Worm (Caenorhabditis elegans) whole organism, L4 larva: Measurements from ENCODE around the gene cyp-35A3.

Experiments
- D1046.2 ChIP-seq: fragments of 200-800 bp; sonication (Bioruptor generic); IDR thresholded peaks from 2 replicates; pipeline ENCODE4 v1.3.6; 2022; ENCODE audit warnings: missing genetic modification characterization, missing compliant biosample characterization
- F10B5.3 ChIP-seq: sonication (generic microtip); optimal IDR thresholded peaks from 2 replicates; lab custom pipeline; 2016; ENCODE audit warnings: mild to moderate bottlenecking, missing genetic modification characterization, missing compliant biosample characterization
- aha-1 ChIP-seq: fragments of 150-350 bp; peaks from one replicate; lab custom pipeline; 2014; ENCODE audit warnings: missing biosample characterization, missing genetic modification characterization
- attf-4 ChIP-seq: sonication (generic microtip); optimal IDR thresholded peaks from 3 replicates; lab custom pipeline; 2017; ENCODE audit warnings: missing biosample characterization, missing genetic modification characterization
- ceh-20 ChIP-seq: fragments of 200-800 bp; sonication (Bioruptor generic); IDR thresholded peaks from 2 replicates; pipeline ENCODE4 v1.3.6; 2022; ENCODE audit warnings: missing genetic modification reagents, missing genetic modification characterization, missing compliant biosample characterization
- ceh-28 ChIP-seq: fragments of 150-350 bp; optimal IDR thresholded peaks from 2 replicates; lab custom pipeline; 2014; ENCODE audit warnings: missing biosample characterization, missing genetic modification reagents, missing genetic modification characterization
- ceh-44 ChIP-seq: fragments of 200-800 bp; sonication (Bioruptor generic); IDR thresholded peaks from 2 replicates; pipeline ENCODE4 v1.3.6; 2022; ENCODE audit warnings: missing genetic modification reagents, missing genetic modification characterization, missing compliant biosample characterization
- ceh-62 ChIP-seq: sonication (generic microtip); optimal IDR thresholded peaks from 2 replicates; lab custom pipeline; 2017; ENCODE audit warnings: missing biosample characterization, missing genetic modification characterization
- ces-1 ChIP-seq: fragments of 150-350 bp; sonication (generic microtip); optimal IDR thresholded peaks from 4 replicates; lab custom pipeline; 2014; ENCODE audit warnings: missing biosample characterization, missing genetic modification reagents, missing genetic modification characterization
- cey-2 ChIP-seq: sonication (generic microtip); optimal IDR thresholded peaks from 3 replicates; lab custom pipeline; 2017; ENCODE audit warnings: missing genetic modification characterization, mild to moderate bottlenecking, missing compliant biosample characterization, antibody characterized with exemption, borderline replicate concordance; ENCODE audit not compliant: insufficient read depth
- daf-12 ChIP-seq: fragments of 150-350 bp; optimal IDR thresholded peaks from 2 replicates; lab custom pipeline; 2014; ENCODE audit warnings: missing biosample characterization, missing genetic modification reagents, missing genetic modification characterization
- dmd-8 ChIP-seq: fragments of 200-800 bp; sonication (Bioruptor generic); IDR thresholded peaks from 2 replicates; pipeline ENCODE4 v1.3.6; 2022; ENCODE audit warnings: missing genetic modification characterization, missing compliant biosample characterization
- dmd-9 ChIP-seq: fragments of 200-800 bp; sonication (Bioruptor generic); IDR thresholded peaks from 2 replicates; pipeline ENCODE4 v1.3.6; 2022; ENCODE audit warnings: missing genetic modification reagents, missing genetic modification characterization, missing compliant biosample characterization
- duxl-1 ChIP-seq: sonication (generic microtip); optimal IDR thresholded peaks from 2 replicates; lab custom pipeline; 2016; ENCODE audit warnings: mild to moderate bottlenecking, missing genetic modification characterization, moderate library complexity, missing compliant biosample characterization; ENCODE audit not compliant: poor library complexity
- egl-43 ChIP-seq: fragments of 200-800 bp; sonication (Bioruptor generic); IDR thresholded peaks from 2 replicates; pipeline ENCODE4 v1.3.6; 2022; ENCODE audit warnings: missing genetic modification reagents, missing genetic modification characterization, missing compliant biosample characterization
- fos-1 ChIP-seq: fragments of 150-350 bp; optimal IDR thresholded peaks from 2 replicates; lab custom pipeline; 2014; ENCODE audit warnings: missing biosample characterization, missing genetic modification characterization
- gei-8 ChIP-seq: fragments of 200-800 bp; sonication (Bioruptor generic); optimal IDR thresholded peaks from 2 replicates; lab custom pipeline; 2018; ENCODE audit warnings: mild to moderate bottlenecking, missing genetic modification characterization, missing compliant biosample characterization
- hif-1 ChIP-seq, 2 experiments: sonication (generic microtip); optimal IDR thresholded peaks; 2 replicates each; lab custom pipeline; 2016 to 2017; ENCODE audit warnings: missing compliant biosample characterization in 2 of 2, missing genetic modification characterization in 2 of 2, missing genetic modification reagents in 2 of 2, missing genotype in 2 of 2, mild to moderate bottlenecking in 1 of 2
- hlh-30 ChIP-seq: sonication (generic microtip); optimal IDR thresholded peaks from 2 replicates; lab custom pipeline; 2017; ENCODE audit warnings: antibody characterized with exemption, mild to moderate bottlenecking, missing genetic modification characterization, missing compliant biosample characterization; ENCODE audit not compliant: insufficient read depth
- hmg-1.1 ChIP-seq: fragments of 200-800 bp; sonication (Bioruptor generic); IDR thresholded peaks from 2 replicates; pipeline ENCODE4 v1.3.6; 2022; ENCODE audit warnings: missing genetic modification reagents, missing genetic modification characterization, missing compliant biosample characterization
- lin-13 ChIP-seq: fragments of 150-350 bp; optimal IDR thresholded peaks from 2 replicates; lab custom pipeline; 2014; ENCODE audit warnings: missing biosample characterization, missing genetic modification reagents, missing genetic modification characterization
- lin-38 ChIP-seq: fragments of 200-800 bp; sonication (Bioruptor generic); IDR thresholded peaks from 2 replicates; pipeline ENCODE4 v1.3.6; 2022; ENCODE audit warnings: missing genetic modification reagents, missing genetic modification characterization, missing compliant biosample characterization
- lir-3 ChIP-seq: sonication (generic microtip); optimal IDR thresholded peaks from 2 replicates; lab custom pipeline; 2016; ENCODE audit warnings: mild to moderate bottlenecking, missing genetic modification characterization, missing compliant biosample characterization
- madf-9 ChIP-seq: fragments of 200-800 bp; sonication (Bioruptor generic); conservative IDR thresholded peaks from 2 replicates; pipeline ENCODE4 v1.3.6; 2022; ENCODE audit warnings: missing genetic modification reagents, missing genetic modification characterization, missing compliant biosample characterization
- mep-1 ChIP-seq: fragments of 150-350 bp; sonication (generic microtip); optimal IDR thresholded peaks from 3 replicates; lab custom pipeline; 2014; ENCODE audit warnings: missing biosample characterization, missing genetic modification characterization
- mes-2 ChIP-seq: sonication (generic microtip); optimal IDR thresholded peaks from 2 replicates; lab custom pipeline; 2016; ENCODE audit warnings: missing genotype, mild to moderate bottlenecking, missing genetic modification characterization, missing compliant biosample characterization; ENCODE audit not compliant: poor library complexity, severe bottlenecking
- mxl-2 ChIP-seq: fragments of 200-800 bp; sonication (Bioruptor generic); conservative IDR thresholded peaks from 2 replicates; pipeline ENCODE4 v1.3.6; 2022; ENCODE audit warnings: missing genetic modification reagents, missing genetic modification characterization, missing compliant biosample characterization
- nhr-102 ChIP-seq: sonication (generic microtip); optimal IDR thresholded peaks from 2 replicates; lab custom pipeline; 2016; ENCODE audit warnings: mild to moderate bottlenecking, missing genetic modification characterization, moderate library complexity, missing compliant biosample characterization
- nhr-11 ChIP-seq: fragments of 150-350 bp; optimal IDR thresholded peaks from 2 replicates; lab custom pipeline; 2014; ENCODE audit warnings: missing biosample characterization, missing genetic modification characterization
- nhr-237 ChIP-seq: sonication (generic microtip); optimal IDR thresholded peaks from 2 replicates; lab custom pipeline; 2017; ENCODE audit warnings: missing biosample characterization, missing genetic modification characterization
- nhr-25 ChIP-seq: sonication (generic microtip); optimal IDR thresholded peaks from 2 replicates; lab custom pipeline; 2017; ENCODE audit warnings: missing genetic modification characterization, mild to moderate bottlenecking, missing compliant biosample characterization, antibody characterized with exemption, moderate library complexity, borderline replicate concordance; ENCODE audit not compliant: insufficient read depth
- nhr-28 ChIP-seq: fragments of 150-350 bp; optimal IDR thresholded peaks from 2 replicates; lab custom pipeline; 2014; ENCODE audit warnings: missing biosample characterization, missing genetic modification characterization
- nhr-41 ChIP-seq: fragments of 200-800 bp; sonication (Bioruptor generic); IDR thresholded peaks from 2 replicates; pipeline ENCODE4 v1.3.6; 2022; ENCODE audit warnings: missing genetic modification reagents, missing genetic modification characterization, missing compliant biosample characterization
- nhr-42 ChIP-seq: fragments of 200-800 bp; sonication (Bioruptor generic); IDR thresholded peaks from 2 replicates; pipeline ENCODE4 v1.3.6; 2022; ENCODE audit warnings: missing genetic modification characterization, missing compliant biosample characterization
- pqm-1 ChIP-seq: sonication (generic microtip); optimal IDR thresholded peaks from 2 replicates; lab custom pipeline; 2017; ENCODE audit warnings: missing biosample characterization, missing genetic modification characterization
- rbr-2 ChIP-seq: sonication (generic microtip); optimal IDR thresholded peaks from 2 replicates; lab custom pipeline; 2016; ENCODE audit warnings: missing genotype, missing genetic modification characterization, missing compliant biosample characterization
- sdz-12 ChIP-seq: fragments of 200-800 bp; sonication (Bioruptor generic); optimal IDR thresholded peaks from 2 replicates; lab custom pipeline; 2018; ENCODE audit warnings: mild to moderate bottlenecking, missing genetic modification characterization, missing compliant biosample characterization
- snpc-4 ChIP-seq: fragments of 150-350 bp; optimal IDR thresholded peaks from 2 replicates; lab custom pipeline; 2014; ENCODE audit warnings: missing biosample characterization, missing genetic modification characterization
- spr-3 ChIP-seq: fragments of 200-800 bp; sonication (Bioruptor generic); optimal IDR thresholded peaks from 2 replicates; lab custom pipeline; 2018; ENCODE audit warnings: mild to moderate bottlenecking, missing genetic modification characterization, missing compliant biosample characterization
- tag-97 ChIP-seq: fragments of 200-800 bp; sonication (Bioruptor generic); IDR thresholded peaks from 2 replicates; pipeline ENCODE4 v1.3.6; 2022; ENCODE audit warnings: missing genetic modification characterization, missing compliant biosample characterization
- zfp-2 ChIP-seq: sonication (generic microtip); optimal IDR thresholded peaks from 2 replicates; lab custom pipeline; 2016; ENCODE audit warnings: mild to moderate bottlenecking, missing genetic modification characterization, missing compliant biosample characterization
- ztf-7 ChIP-seq: fragments of 150-350 bp; optimal IDR thresholded peaks from 2 replicates; lab custom pipeline; 2014; ENCODE audit warnings: missing biosample characterization, missing genetic modification characterization

The cyp-35A3 gene

ce11 chrV:4024777-4025176, 2.4 kb downstream of the cyp-35A3 start, which contains the start of gene K09D9.1 (continued):
- TF ChIP-seq lin-38 (GFP tag; lab: Robert Waterston, UW), result no peak
- TF ChIP-seq D1046.2 (GFP tag; lab: Robert Waterston, UW), result no peak
- TF ChIP-seq F10B5.3 (tag; lab: Kevin White, UChicago), result no peak
- TF ChIP-seq ztf-7 (tag; lab: Kevin White, UChicago), result peak; percentile 67
- no peak for TF ChIP-seq lir-3
- TF ChIP-seq sdz-12 (GFP tag; lab: Kevin White, UChicago), result no peak
- no peak for TF ChIP-seq ces-1
- no peak for TF ChIP-seq spr-3
- no peak for TF ChIP-seq fos-1 (tag; lab: Kevin White, UChicago)
- no peak for TF ChIP-seq hmg-1.1
- TF ChIP-seq egl-43 (GFP tag; lab: Robert Waterston, UW), result no peak
- TF ChIP-seq nhr-41 (GFP tag; lab: Robert Waterston, UW), result peak; percentile 58; the same call in 1 of the 2 replicates
- TF ChIP-seq lin-13 (GFP tag; lab: Kevin White, UChicago), result no peak
- no peak for TF ChIP-seq nhr-42 (GFP tag; lab: Robert Waterston, UW)
- no peak for TF ChIP-seq mep-1 (tag; lab: Kevin White, UChicago)
- TF ChIP-seq rbr-2 (tag; lab: Kevin White, UChicago), result no peak
- TF ChIP-seq nhr-102, result peak; percentile 66
- TF ChIP-seq snpc-4, result no peak
- TF ChIP-seq tag-97 (GFP tag; lab: Robert Waterston, UW), result no peak
- no peak for TF ChIP-seq ceh-28 (tag; lab: Kevin White, UChicago)
- no peak for TF ChIP-seq hif-1 (tag; optimal IDR thresholded peaks at IDR 0.05; lab: Kevin White, UChicago)
- no peak for TF ChIP-seq cey-2 (tag; lab: Kevin White, UChicago)
- TF ChIP-seq nhr-237, result no peak
- TF ChIP-seq madf-9 (GFP tag; lab: Robert Waterston, UW), result no peak
- TF ChIP-seq nhr-25 (tag; lab: Kevin White, UChicago), result no peak
- TF ChIP-seq attf-4 (tag; lab: Kevin White, UChicago), result no peak
- no peak for TF ChIP-seq dmd-8 (GFP tag; lab: Robert Waterston, UW)
- no peak for TF ChIP-seq ceh-20 (GFP tag; lab: Robert Waterston, UW)
- no peak for TF ChIP-seq gei-8 (GFP tag; lab: Kevin White, UChicago)
- no peak for TF ChIP-seq zfp-2
- no peak for TF ChIP-seq daf-12
- no peak for TF ChIP-seq ceh-62
- TF ChIP-seq dmd-9 (GFP tag; lab: Robert Waterston, UW), result no peak
- no peak for TF ChIP-seq nhr-11 (tag; lab: Kevin White, UChicago)

- TF ChIP-seq aha-1 (tag; lab: Kevin White, UChicago), result peak; percentile 31
- TF ChIP-seq mxl-2 (GFP tag; lab: Robert Waterston, UW), result no peak
- peak; percentile 1 for TF ChIP-seq nhr-28 (tag; lab: Kevin White, UChicago)
- TF ChIP-seq attf-4 (tag; lab: Kevin White, UChicago), result no peak
- no peak for TF ChIP-seq pqm-1 (tag; lab: Kevin White, UChicago)
- no peak for TF ChIP-seq ceh-44 (GFP tag; lab: Robert Waterston, UW)
- peak; percentile 31 for TF ChIP-seq hlh-30 (tag; lab: Kevin White, UChicago)
- peak; percentile 54 for TF ChIP-seq duxl-1 (tag; lab: Kevin White, UChicago)
- TF ChIP-seq mes-2 (tag; lab: Kevin White, UChicago), result peak; percentile 31
- TF ChIP-seq, all 104 proteins: peak for 5
These were observed 7.2 kb downstream of the cyp-35A3 start for ce11 chrV:4029627-4030026.
